Fruit fly (Drosophila melanogaster): ENCODE data around the gene CG14073.
A peak's percentile ranks its signal among the peaks of the same experiment; 100 is the strongest.

Gene CG14073

DNA sequence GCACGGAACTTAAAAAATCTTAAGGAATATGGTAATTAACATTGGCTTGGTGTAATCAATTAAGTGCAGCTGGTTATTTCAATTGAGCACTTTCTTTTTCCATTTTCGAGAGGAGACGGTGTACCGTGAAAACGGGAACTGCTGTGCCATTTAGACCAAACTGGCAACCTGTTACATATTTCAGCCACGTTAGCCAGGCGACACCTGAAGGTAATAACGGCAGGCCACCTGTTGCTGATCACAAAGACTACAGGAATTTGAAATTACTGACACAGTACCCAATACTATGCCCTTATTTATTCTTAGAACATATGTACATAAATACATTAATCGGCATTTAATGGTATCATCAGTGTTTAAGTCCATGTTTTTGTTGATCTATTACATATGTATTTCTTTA, 21.8 kb upstream of the CG14073 start:
- no peak for TF ChIP-seq zen (tag; optimal IDR thresholded peaks at IDR 0.05)
- no peak for TF ChIP-seq kah (GFP tag; optimal IDR thresholded peaks at IDR 0.05)
- TF ChIP-seq row (GFP tag; IDR thresholded peaks at IDR 0.05): no peak
- TF ChIP-seq Dbx (GFP tag; IDR thresholded peaks at IDR 0.05): no peak
- no peak for TF ChIP-seq Poxn (GFP tag; IDR thresholded peaks at IDR 0.05)
- TF ChIP-seq zfh2 (GFP tag; optimal IDR thresholded peaks at IDR 0.05): no peak
- TF ChIP-seq gfzf (GFP tag; optimal IDR thresholded peaks at IDR 0.05): no peak
- no peak for TF ChIP-seq CG13296 (GFP tag; optimal IDR thresholded peaks at IDR 0.05)
- TF ChIP-seq Doc2 (GFP tag; IDR thresholded peaks at IDR 0.05): no peak
- no peak for TF ChIP-seq E2f2 (GFP tag; IDR thresholded peaks at IDR 0.05)
- no peak for TF ChIP-seq CG10959 (GFP tag; IDR thresholded peaks at IDR 0.05)

DNA sequence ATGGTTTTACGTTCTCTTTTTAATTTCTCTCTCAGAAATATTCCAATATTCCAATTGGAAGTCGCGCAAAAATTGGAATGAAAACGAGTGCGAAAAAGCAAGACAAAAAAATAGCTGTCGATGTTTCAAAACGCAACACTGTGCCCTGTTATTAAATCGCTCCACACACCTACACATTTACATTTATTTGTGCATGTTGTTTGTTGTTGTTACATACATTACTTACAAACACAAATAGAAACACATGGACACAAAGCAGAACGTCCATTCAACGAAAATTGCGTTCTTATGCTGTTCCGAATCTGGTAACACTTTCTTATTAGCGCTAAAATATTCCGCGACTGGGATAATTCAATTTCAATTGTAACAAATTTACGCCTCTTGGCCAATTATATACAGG, 20.8 kb upstream of the CG14073 start:
- no peak for TF ChIP-seq CG17361 (GFP tag; IDR thresholded peaks at IDR 0.05)
- TF ChIP-seq Blimp-1 (GFP tag; optimal IDR thresholded peaks at IDR 0.05): no peak
- no peak for TF ChIP-seq sr (GFP tag; IDR thresholded peaks at IDR 0.05)
- no peak for TF ChIP-seq kni (GFP tag; optimal IDR thresholded peaks at IDR 0.05)
- no peak for TF ChIP-seq abd-A (tag; optimal IDR thresholded peaks at IDR 0.05)
- no peak for TF ChIP-seq unpg (GFP tag; optimal IDR thresholded peaks at IDR 0.05)
- TF ChIP-seq Nf-YA (GFP tag; IDR thresholded peaks at IDR 0.05): no peak
- no peak for TF ChIP-seq Fer3 (tag; optimal IDR thresholded peaks at IDR 0.05)
- no peak for TF ChIP-seq CG9727 (GFP tag; optimal IDR thresholded peaks at IDR 0.05)
- no peak for TF ChIP-seq CTCF (GFP tag; optimal IDR thresholded peaks at IDR 0.05)
- TF ChIP-seq chn (GFP tag; optimal IDR thresholded peaks at IDR 0.05): no peak
- TF ChIP-seq row (GFP tag; IDR thresholded peaks at IDR 0.05): no peak
- TF ChIP-seq fd3F (GFP tag; optimal IDR thresholded peaks at IDR 0.05): no peak
- TF ChIP-seq NC2α (GFP tag; optimal IDR thresholded peaks at IDR 0.05): no peak
- TF ChIP-seq insv (GFP tag; optimal IDR thresholded peaks at IDR 0.05): peak in 1 of 2 experiments; percentile 88
- TF ChIP-seq cas (GFP tag; IDR thresholded peaks at IDR 0.05): no peak
- no peak for TF ChIP-seq HHEX (GFP tag; optimal IDR thresholded peaks at IDR 0.05)
- no peak for TF ChIP-seq CG7745 (tag; optimal IDR thresholded peaks at IDR 0.05)
- TF ChIP-seq CG31365 (tag; optimal IDR thresholded peaks at IDR 0.05): no peak
- TF ChIP-seq slbo (GFP tag; IDR thresholded peaks at IDR 0.05): no peak
- no peak for TF ChIP-seq CG18476 (GFP tag; optimal IDR thresholded peaks at IDR 0.05)
- no peak for TF ChIP-seq CG5180 (GFP tag; optimal IDR thresholded peaks at IDR 0.05)
- TF ChIP-seq Abd-B (GFP tag; optimal IDR thresholded peaks at IDR 0.05): no peak
- TF ChIP-seq CG2116 (GFP tag; optimal IDR thresholded peaks at IDR 0.05): peak; percentile 92
- no peak for TF ChIP-seq nerfin-1 (tag; optimal IDR thresholded peaks at IDR 0.05)
- peak; percentile 67 for TF ChIP-seq Elba2 (GFP tag; optimal IDR thresholded peaks at IDR 0.05)
- no peak for TF ChIP-seq CG31441 (GFP tag; IDR thresholded peaks at IDR 0.05)
- TF ChIP-seq Dll (GFP tag; IDR thresholded peaks at IDR 0.05; ENCODE audit: partially characterized antibody): 0 out of 4 replicates have a peak, but pooled peaks have one; percentile 17
- TF ChIP-seq PHDP (tag; optimal IDR thresholded peaks at IDR 0.05): no peak
- TF ChIP-seq CG15479 (GFP tag; optimal IDR thresholded peaks at IDR 0.05): peak; percentile 46
- no peak for TF ChIP-seq Ptx1 (GFP tag; IDR thresholded peaks at IDR 0.05)
- no peak for TF ChIP-seq CG4282 (GFP tag; optimal IDR thresholded peaks at IDR 0.05)
- no peak for TF ChIP-seq CG12155 (GFP tag; optimal IDR thresholded peaks at IDR 0.05)
- TF ChIP-seq Antp (GFP tag; optimal IDR thresholded peaks at IDR 0.05): no peak
- no peak for TF ChIP-seq ftz-f1 (GFP tag; optimal IDR thresholded peaks at IDR 0.05)
- no peak for TF ChIP-seq Rx (GFP tag; IDR thresholded peaks at IDR 0.05)
- no peak for TF ChIP-seq Lhr (GFP tag; optimal IDR thresholded peaks at IDR 0.05)
- TF ChIP-seq E2f2 (GFP tag; IDR thresholded peaks at IDR 0.05): no peak
- TF ChIP-seq ara (GFP tag; IDR thresholded peaks at IDR 0.05): no peak
- TF ChIP-seq CG14965 (GFP tag; optimal IDR thresholded peaks at IDR 0.05; ENCODE audit: borderline replicate concordance): no peak
- TF ChIP-seq CG2875 (GFP tag; optimal IDR thresholded peaks at IDR 0.05): no peak
- TF ChIP-seq CG7839 (tag; optimal IDR thresholded peaks at IDR 0.05): no peak
- TF ChIP-seq Poxn (GFP tag; IDR thresholded peaks at IDR 0.05): no peak

Data from whole organism, embryonic.